Worm (Caenorhabditis elegans) whole organism, young adult: ENCODE data around the gene unc-62.

ENCODE experiments used
- C17E4.6 ChIP-seq: fragments of 200-800 bp; sonication (Bioruptor generic); IDR thresholded peaks from 2 replicates; pipeline ENCODE4 v1.3.6; 2022; ENCODE audit warnings: missing genetic modification reagents, missing genetic modification characterization, missing compliant biosample characterization
- F37B4.10 ChIP-seq: fragments of 200-800 bp; sonication (Bioruptor generic); IDR thresholded peaks from 2 replicates; pipeline ENCODE4 v1.3.6; 2022; ENCODE audit warnings: missing genetic modification characterization, missing compliant biosample characterization
- F57A8.1 ChIP-seq: fragments of 200-800 bp; sonication (Bioruptor generic); optimal IDR thresholded peaks from 2 replicates; lab custom pipeline; 2018; ENCODE audit warnings: mild to moderate bottlenecking, missing genetic modification characterization, moderate library complexity, missing compliant biosample characterization
- F57C9.4 ChIP-seq: sonication (generic microtip); optimal IDR thresholded peaks from 2 replicates; lab custom pipeline; 2017; ENCODE audit warnings: mild to moderate bottlenecking, missing genetic modification characterization, missing compliant biosample characterization
- K12H6.12 ChIP-seq: fragments of 200-800 bp; sonication (Bioruptor generic); optimal IDR thresholded peaks from 2 replicates; lab custom pipeline; 2018; ENCODE audit warnings: mild to moderate bottlenecking, missing genetic modification characterization, missing compliant biosample characterization
- T07F8.4 ChIP-seq: sonication (generic microtip); optimal IDR thresholded peaks from 2 replicates; lab custom pipeline; 2016; ENCODE audit warnings: mild to moderate bottlenecking, missing genetic modification characterization, moderate library complexity, missing compliant biosample characterization
- Y53F4B.3 ChIP-seq: fragments of 200-800 bp; sonication (Bioruptor generic); IDR thresholded peaks from 2 replicates; pipeline ENCODE4 v1.3.6; 2022; ENCODE audit warnings: missing genetic modification reagents, missing genetic modification characterization, missing compliant biosample characterization
- ama-1 ChIP-seq, 3 experiments: fragments of 150-350 bp in 1 of 3; sonication (generic microtip) in 2 of 3; optimal IDR thresholded peaks; 2 replicates each; lab custom pipeline; 2014 to 2018; ENCODE audit warnings: missing biosample characterization in 2 of 3, missing genetic modification characterization in 2 of 3, missing genetic modification reagents in 2 of 3
- aptf-2 ChIP-seq: fragments of 200-800 bp; sonication (Bioruptor generic); conservative IDR thresholded peaks from 2 replicates; pipeline ENCODE4 v1.3.6; 2022; ENCODE audit warnings: missing genetic modification reagents, missing genetic modification characterization, missing compliant biosample characterization
- atf-7 ChIP-seq: sonication (generic microtip); optimal IDR thresholded peaks from 2 replicates; lab custom pipeline; 2017; ENCODE audit warnings: mild to moderate bottlenecking, missing genetic modification characterization, missing compliant biosample characterization
- attf-6 ChIP-seq: fragments of 200-800 bp; sonication (Bioruptor generic); IDR thresholded peaks from 2 replicates; pipeline ENCODE4 v1.3.6; 2022; ENCODE audit warnings: missing genetic modification reagents, missing genetic modification characterization, missing compliant biosample characterization
- bed-1 ChIP-seq: fragments of 200-800 bp; sonication (Bioruptor generic); IDR thresholded peaks from 2 replicates; pipeline ENCODE4 v1.3.6; 2022; ENCODE audit warnings: missing genetic modification reagents, missing genetic modification characterization, missing compliant biosample characterization
- cebp-1 ChIP-seq, 2 experiments: fragments of 200-800 bp in 1 of 2; sonication (Bioruptor generic) in 1 of 2; sonication (generic microtip) in 1 of 2; IDR thresholded peaks in 1 of 2; optimal IDR thresholded peaks in 1 of 2; 2 replicates each; pipeline versions ENCODE4 v1.3.6 to Lab custom; 2017 to 2022; ENCODE audit warnings: missing compliant biosample characterization in 2 of 2, missing genetic modification characterization in 2 of 2, mild to moderate bottlenecking in 1 of 2, missing genetic modification reagents in 1 of 2, moderate library complexity in 1 of 2
- dox-1 ChIP-seq: fragments of 200-800 bp; sonication (Bioruptor generic); IDR thresholded peaks from 2 replicates; pipeline ENCODE4 v1.3.6; 2022; ENCODE audit warnings: missing genetic modification reagents, missing genetic modification characterization, missing compliant biosample characterization
- efl-1 ChIP-seq: fragments of 150-350 bp; optimal IDR thresholded peaks from 2 replicates; lab custom pipeline; 2014; ENCODE audit warnings: missing biosample characterization, missing genetic modification reagents, missing genetic modification characterization
- egl-18 ChIP-seq: fragments of 200-800 bp; sonication (Bioruptor generic); IDR thresholded peaks from 2 replicates; pipeline ENCODE4 v1.3.6; 2022; ENCODE audit warnings: missing genetic modification reagents, missing genetic modification characterization, missing compliant biosample characterization
- ets-4 ChIP-seq: fragments of 200-800 bp; sonication (Bioruptor generic); optimal IDR thresholded peaks from 2 replicates; lab custom pipeline; 2018; ENCODE audit warnings: mild to moderate bottlenecking, missing genetic modification characterization, missing compliant biosample characterization
- fkh-3 ChIP-seq: sonication (generic microtip); optimal IDR thresholded peaks from 2 replicates; lab custom pipeline; 2016; ENCODE audit warnings: mild to moderate bottlenecking, missing genetic modification characterization, missing compliant biosample characterization
- lin-40 ChIP-seq: sonication (generic microtip); optimal IDR thresholded peaks from 2 replicates; lab custom pipeline; 2016; ENCODE audit warnings: missing genetic modification characterization, mild to moderate bottlenecking, missing compliant biosample characterization, missing genotype, missing genetic modification reagents
- madf-3 ChIP-seq: fragments of 200-800 bp; sonication (Bioruptor generic); IDR thresholded peaks from 2 replicates; pipeline ENCODE4 v1.3.6; 2022; ENCODE audit warnings: missing genetic modification reagents, missing genetic modification characterization, missing compliant biosample characterization
- madf-6 ChIP-seq: fragments of 200-800 bp; sonication (Bioruptor generic); IDR thresholded peaks from 2 replicates; pipeline ENCODE4 v1.3.6; 2022; ENCODE audit warnings: missing genetic modification reagents, missing genetic modification characterization, missing compliant biosample characterization
- mcd-1 ChIP-seq: fragments of 200-800 bp; sonication (Bioruptor generic); IDR thresholded peaks from 2 replicates; pipeline ENCODE4 v1.3.6; 2022; ENCODE audit warnings: missing genetic modification reagents, missing genetic modification characterization, missing compliant biosample characterization
- mes-4 ChIP-seq: sonication (generic microtip); optimal IDR thresholded peaks from 2 replicates; lab custom pipeline; 2016; ENCODE audit warnings: missing genotype, missing genetic modification characterization, missing compliant biosample characterization
- nhr-80 ChIP-seq: sonication (generic microtip); optimal IDR thresholded peaks from 2 replicates; lab custom pipeline; 2016; ENCODE audit warnings: missing genetic modification characterization, missing compliant biosample characterization
- nhr-90 ChIP-seq: sonication (generic microtip); optimal IDR thresholded peaks from 2 replicates; lab custom pipeline; 2016; ENCODE audit warnings: missing genotype, mild to moderate bottlenecking, missing genetic modification characterization, missing compliant biosample characterization
- pbrm-1 ChIP-seq: fragments of 200-800 bp; sonication (Bioruptor generic); IDR thresholded peaks from 2 replicates; pipeline ENCODE4 v1.3.6; 2022; ENCODE audit warnings: missing genetic modification reagents, missing genetic modification characterization, missing compliant biosample characterization
- pha-4 ChIP-seq: fragments of 150-350 bp; sonication (generic microtip); optimal IDR thresholded peaks from 2 replicates; lab custom pipeline; 2014; ENCODE audit warnings: missing biosample characterization, missing genetic modification reagents, missing genetic modification characterization
- rec-8 ChIP-seq, 2 experiments: sonication (generic microtip); optimal IDR thresholded peaks; 2 replicates each; lab custom pipeline; 2016; ENCODE audit warnings: mild to moderate bottlenecking in 2 of 2, missing genetic modification characterization in 2 of 2, missing genetic modification reagents in 2 of 2, missing genotype in 2 of 2, missing biosample characterization in 1 of 2, missing compliant biosample characterization in 1 of 2, moderate library complexity in 1 of 2
- snpc-1.1 ChIP-seq: sonication (generic microtip); optimal IDR thresholded peaks from 2 replicates; lab custom pipeline; 2017; ENCODE audit warnings: missing genetic modification characterization, mild to moderate bottlenecking, missing compliant biosample characterization, antibody characterized with exemption, moderate library complexity, missing genotype, missing genetic modification reagents; ENCODE audit not compliant: insufficient read depth
- snpc-3.4 ChIP-seq: sonication (generic microtip); optimal IDR thresholded peaks from 2 replicates; lab custom pipeline; 2017; ENCODE audit warnings: missing genetic modification characterization, mild to moderate bottlenecking, missing compliant biosample characterization, antibody characterized with exemption, moderate library complexity, missing genotype, missing genetic modification reagents
- snpc-4 ChIP-seq, 5 experiments: fragments of 150-350 bp in 1 of 5; sonication (generic microtip) in 4 of 5; optimal IDR thresholded peaks; 2 replicates each; lab custom pipeline; 2014 to 2018; ENCODE audit warnings: missing genetic modification characterization in 5 of 5, missing biosample characterization in 3 of 5, antibody characterized with exemption in 2 of 5, mild to moderate bottlenecking in 2 of 5, missing compliant biosample characterization in 2 of 5, missing genotype in 2 of 5, moderate library complexity in 2 of 5, missing genetic modification reagents in 1 of 5
- unc-130 ChIP-seq: sonication (generic microtip); optimal IDR thresholded peaks from 2 replicates; lab custom pipeline; 2016; ENCODE audit warnings: missing genetic modification reagents, missing genetic modification characterization, missing compliant biosample characterization
- unc-62 ChIP-seq: fragments of 150-350 bp; optimal IDR thresholded peaks from 2 replicates; lab custom pipeline; 2014; ENCODE audit warnings: missing biosample characterization, missing genetic modification reagents, missing genetic modification characterization
- ztf-26 ChIP-seq: sonication (generic microtip); optimal IDR thresholded peaks from 2 replicates; lab custom pipeline; 2017; ENCODE audit warnings: missing genetic modification characterization, missing compliant biosample characterization

The unc-62 gene

ce11 chrV:4481823-4482222 is 15.4 kb upstream of the unc-62 start (continued):
- no peak for TF ChIP-seq Y53F4B.3 (GFP tag; lab: Robert Waterston, UW)

- TF ChIP-seq snpc-3.4 (tag; lab: Kevin White, UChicago): no peak
- no peak for TF ChIP-seq mes-4
- no peak for TF ChIP-seq F37B4.10 (GFP tag; lab: Robert Waterston, UW)
- TF ChIP-seq ets-4 (GFP tag; lab: Kevin White, UChicago): no peak
- no peak for TF ChIP-seq unc-130
- TF ChIP-seq attf-6: no peak
- no peak for TF ChIP-seq efl-1 (GFP tag; lab: Kevin White, UChicago)
- TF ChIP-seq egl-18 (GFP tag; lab: Robert Waterston, UW): no peak
- no peak for TF ChIP-seq C17E4.6 (GFP tag; lab: Robert Waterston, UW)
- peak; percentile 96 for TF ChIP-seq nhr-80 (tag; lab: Kevin White, UChicago)
- TF ChIP-seq fkh-3 (tag; lab: Kevin White, UChicago): no peak
- TF ChIP-seq snpc-1.1 (tag; lab: Kevin White, UChicago): no peak
- no peak for TF ChIP-seq ztf-26 (tag; lab: Kevin White, UChicago)
- TF ChIP-seq snpc-4 (GFP tag; optimal IDR thresholded peaks at IDR 0.05; lab: Kevin White, UChicago): no peak
- no peak for TF ChIP-seq snpc-4 (tag; optimal IDR thresholded peaks at IDR 0.05; lab: Kevin White, UChicago)
- peak; percentile 39 for TF ChIP-seq lin-40 (tag; lab: Kevin White, UChicago)
- TF ChIP-seq atf-7 (tag; lab: Kevin White, UChicago): no peak
- no peak for TF ChIP-seq pbrm-1 (GFP tag; lab: Robert Waterston, UW)
- no peak for TF ChIP-seq F57A8.1 (GFP tag; lab: Kevin White, UChicago)
- peak; percentile 27 for TF ChIP-seq nhr-90
- no peak for TF ChIP-seq ama-1 (optimal IDR thresholded peaks at IDR 0.05; lab: Kevin White, UChicago)
- TF ChIP-seq ama-1 (GFP tag; optimal IDR thresholded peaks at IDR 0.05; lab: Kevin White, UChicago): no peak
- TF ChIP-seq dox-1 (GFP tag; lab: Robert Waterston, UW): 0 out of 2 replicates have a peak, but pooled peaks have one; percentile 13
- TF ChIP-seq bed-1: no peak
- TF ChIP-seq madf-3: no peak
- TF ChIP-seq cebp-1 (GFP tag; IDR thresholded peaks at IDR 0.05; lab: Robert Waterston, UW): no peak
- TF ChIP-seq cebp-1 (tag; optimal IDR thresholded peaks at IDR 0.05; lab: Kevin White, UChicago): peak; percentile 23
- TF ChIP-seq rec-8 (tag; optimal IDR thresholded peaks at IDR 0.05; lab: Kevin White, UChicago): no peak
- no peak for TF ChIP-seq K12H6.12 (tag; lab: Kevin White, UChicago)
- peak; percentile 61 for TF ChIP-seq pha-4
- no peak for TF ChIP-seq mcd-1 (GFP tag; lab: Robert Waterston, UW)
- TF ChIP-seq, all 124 proteins: peak for 6
Measured at ce11 chrV:4483049-4483507, 14.2 kb upstream of the unc-62 start, which contains the start of gene exc-15. Gene exc-15, plus strand, starts transcription at chrV:4483459.

DNA sequence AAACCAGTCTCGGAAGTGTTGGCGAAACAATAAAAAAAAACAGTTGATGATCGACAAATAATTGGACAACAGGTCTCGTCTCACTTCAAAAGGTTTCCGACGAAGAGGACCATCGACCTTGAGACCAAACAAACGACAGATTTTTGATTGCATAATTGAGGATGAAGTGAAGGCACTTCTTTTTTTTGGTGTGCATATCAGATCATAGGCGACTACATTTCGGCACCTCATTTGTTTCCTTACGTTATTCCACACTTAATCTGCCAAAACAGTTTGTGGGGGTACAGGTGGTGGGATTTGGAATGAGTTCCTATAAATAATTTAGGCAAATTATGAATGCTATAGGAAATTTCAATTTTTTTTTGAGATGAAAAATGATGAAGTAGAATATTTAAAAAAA is 10.6 kb upstream of the unc-62 start:
- TF ChIP-seq F57C9.4: no peak
- TF ChIP-seq unc-62: peak; percentile 46

DNA sequence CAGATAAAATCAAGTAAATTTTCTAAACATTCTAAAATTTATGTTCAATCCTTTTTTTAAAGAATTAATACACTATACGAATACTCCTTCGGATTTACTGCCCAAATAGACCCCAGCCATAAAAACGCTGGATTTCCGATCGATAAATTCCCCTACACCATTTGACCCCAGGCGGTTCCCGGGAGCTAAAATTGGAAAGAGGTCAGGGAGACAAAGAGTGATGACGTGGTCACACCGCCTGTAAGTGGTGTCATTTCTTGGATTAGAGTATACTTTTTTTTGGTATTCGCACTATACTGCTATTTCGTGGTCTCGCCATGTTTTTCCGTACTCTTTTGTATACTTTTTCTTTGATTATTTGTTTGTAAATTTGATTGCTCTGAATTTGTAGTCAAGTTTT is 9.4 kb upstream of the unc-62 start:
- TF ChIP-seq madf-6 (GFP tag; lab: Robert Waterston, UW) (no peak), aptf-2 (GFP tag; lab: Robert Waterston, UW) (peak; percentile 61; the same call in 1 of the 2 replicates), T07F8.4 (tag; lab: Kevin White, UChicago) (no peak), fkh-3 (tag; lab: Kevin White, UChicago) (no peak)
